Fruit fly (Drosophila melanogaster) whole organism, prepupa: ENCODE measurements around the gene CG32554.

Experiments used
- Blimp-1 ChIP-seq: fragments of 200-800 bp; sonication (Bioruptor generic); optimal IDR thresholded peaks from 3 replicates; lab custom pipeline; 2017; ENCODE audit warnings: missing biosample characterization, missing genetic modification characterization, mild to moderate bottlenecking, moderate library complexity, missing genetic modification reagents
- CG10631 ChIP-seq: fragments of 200-800 bp; sonication (Bioruptor generic); optimal IDR thresholded peaks from 2 replicates; lab custom pipeline; 2016; ENCODE audit warnings: missing biosample characterization, missing genetic modification characterization
- CG10669 ChIP-seq: fragments of 200-800 bp; sonication (Bioruptor generic); optimal IDR thresholded peaks from 3 replicates; lab custom pipeline; 2018; ENCODE audit warnings: missing biosample characterization, mild to moderate bottlenecking, missing genetic modification characterization, moderate library complexity
- CG11294 ChIP-seq: fragments of 200-800 bp; sonication (Bioruptor generic); IDR thresholded peaks from 2 replicates; pipeline ENCODE4 v1.3.6; 2022; ENCODE audit warnings: missing biosample characterization, missing genetic modification characterization
- CG11762 ChIP-seq: fragments of 200-800 bp; sonication (Bioruptor generic); optimal IDR thresholded peaks from 3 replicates; lab custom pipeline; 2016; ENCODE audit warnings: missing biosample characterization, missing genetic modification characterization; ENCODE audit not compliant: insufficient read depth
- CG11902 ChIP-seq: fragments of 200-800 bp; sonication (Bioruptor generic); optimal IDR thresholded peaks from 3 replicates; lab custom pipeline; 2016; ENCODE audit warnings: missing biosample characterization, missing genetic modification characterization
- CG15336 ChIP-seq: fragments of 200-800 bp; sonication (Bioruptor generic); IDR thresholded peaks from 2 replicates; pipeline ENCODE4 v1.3.6; 2022; ENCODE audit warnings: missing biosample characterization, missing genetic modification characterization
- CG1621 ChIP-seq: fragments of 200-800 bp; sonication (Bioruptor generic); optimal IDR thresholded peaks from 3 replicates; lab custom pipeline; 2018; ENCODE audit warnings: missing biosample characterization, mild to moderate bottlenecking, missing genetic modification characterization
- CG16779 ChIP-seq: fragments of 200-800 bp; sonication (Bioruptor generic); optimal IDR thresholded peaks from 3 replicates; lab custom pipeline; 2017; ENCODE audit warnings: missing biosample characterization, mild to moderate bottlenecking, missing genetic modification characterization
- CG31627 ChIP-seq: fragments of 200-800 bp; sonication (Bioruptor generic); optimal IDR thresholded peaks from 3 replicates; lab custom pipeline; 2016; ENCODE audit warnings: missing biosample characterization, missing genetic modification characterization
- CG32006 ChIP-seq: fragments of 200-800 bp; sonication (Bioruptor generic); optimal IDR thresholded peaks from 3 replicates; lab custom pipeline; 2017; ENCODE audit warnings: missing biosample characterization, mild to moderate bottlenecking, missing genetic modification characterization
- CG3919 ChIP-seq: fragments of 200-800 bp; sonication (Bioruptor generic); optimal IDR thresholded peaks from 3 replicates; lab custom pipeline; 2016; ENCODE audit warnings: missing biosample characterization, missing genetic modification characterization
- CG4318 ChIP-seq: fragments of 200-800 bp; sonication (Bioruptor generic); optimal IDR thresholded peaks from 3 replicates; lab custom pipeline; 2017; ENCODE audit warnings: missing biosample characterization, mild to moderate bottlenecking, missing genetic modification characterization
- CG6163 ChIP-seq: fragments of 200-800 bp; sonication (Bioruptor generic); IDR thresholded peaks from 3 replicates; pipeline ENCODE4 v1.3.6; 2022; ENCODE audit warnings: missing biosample characterization, missing genetic modification characterization
- CG6276 ChIP-seq: fragments of 200-800 bp; sonication (Bioruptor generic); optimal IDR thresholded peaks from 2 replicates; lab custom pipeline; 2017; ENCODE audit warnings: missing biosample characterization, mild to moderate bottlenecking, missing genetic modification characterization
- CG6792 ChIP-seq: fragments of 200-800 bp; sonication (Bioruptor generic); optimal IDR thresholded peaks from 3 replicates; lab custom pipeline; 2016; ENCODE audit warnings: missing biosample characterization, missing genetic modification characterization
- CG6808 ChIP-seq: fragments of 200-800 bp; sonication (Bioruptor generic); optimal IDR thresholded peaks from 3 replicates; lab custom pipeline; 2017; ENCODE audit warnings: missing biosample characterization, missing genetic modification characterization, mild to moderate bottlenecking, moderate library complexity, missing genetic modification reagents
- CG6854 ChIP-seq: fragments of 200-800 bp; sonication (Bioruptor generic); optimal IDR thresholded peaks from 2 replicates; lab custom pipeline; 2017; ENCODE audit warnings: missing biosample characterization, mild to moderate bottlenecking, missing genetic modification characterization
- CG7368 ChIP-seq: fragments of 200-800 bp; sonication (Bioruptor generic); optimal IDR thresholded peaks from 3 replicates; lab custom pipeline; 2016; ENCODE audit warnings: missing biosample characterization, missing genetic modification characterization
- CG8119 ChIP-seq: fragments of 200-800 bp; sonication (Bioruptor generic); IDR thresholded peaks from 3 replicates; pipeline ENCODE4 v1.3.6; 2022; ENCODE audit warnings: missing biosample characterization, missing genetic modification characterization
- CG8319 ChIP-seq: fragments of 200-800 bp; sonication (Bioruptor generic); optimal IDR thresholded peaks from 3 replicates; lab custom pipeline; 2016; ENCODE audit warnings: missing biosample characterization, missing genetic modification characterization
- CG8632 ChIP-seq: fragments of 200-800 bp; sonication (Bioruptor generic); optimal IDR thresholded peaks from 3 replicates; lab custom pipeline; 2016; ENCODE audit warnings: missing biosample characterization, missing genetic modification characterization
- CG9139 ChIP-seq: fragments of 200-800 bp; sonication (Bioruptor generic); optimal IDR thresholded peaks from 3 replicates; lab custom pipeline; 2017; ENCODE audit warnings: missing biosample characterization, mild to moderate bottlenecking, missing genetic modification characterization
- Eip75B ChIP-seq: fragments of 200-800 bp; sonication (Bioruptor generic); optimal IDR thresholded peaks from 3 replicates; lab custom pipeline; 2016; ENCODE audit warnings: missing biosample characterization, missing genetic modification characterization
- Eip78C ChIP-seq: fragments of 200-800 bp; sonication (Bioruptor generic); peaks from one replicate; lab custom pipeline; 2016; ENCODE audit warnings: missing biosample characterization, missing genetic modification characterization
- Ets96B ChIP-seq: fragments of 200-800 bp; optimal IDR thresholded peaks from 2 replicates; lab custom pipeline; 2019; ENCODE audit warnings: missing biosample characterization, mild to moderate bottlenecking, missing genetic modification characterization, moderate library complexity
- Gug ChIP-seq: fragments of 200-800 bp; sonication (Bioruptor generic); IDR thresholded peaks from 2 replicates; pipeline ENCODE4 v1.3.6; 2022; ENCODE audit warnings: missing biosample characterization, missing genetic modification characterization
- Hr38 ChIP-seq: sonication (Bioruptor generic); optimal IDR thresholded peaks from 2 replicates; lab custom pipeline; 2016; ENCODE audit warnings: missing biosample characterization, missing genetic modification characterization
- Hr39 ChIP-seq: fragments of 200-800 bp; sonication (Bioruptor generic); optimal IDR thresholded peaks from 2 replicates; lab custom pipeline; 2016; ENCODE audit warnings: missing biosample characterization, missing genetic modification characterization
- Hr4 ChIP-seq: fragments of 200-800 bp; sonication (Bioruptor generic); optimal IDR thresholded peaks from 3 replicates; lab custom pipeline; 2016; ENCODE audit warnings: missing biosample characterization, missing genetic modification characterization
- Lpt ChIP-seq: fragments of 200-800 bp; sonication (Bioruptor generic); optimal IDR thresholded peaks from 3 replicates; lab custom pipeline; 2016; ENCODE audit warnings: missing biosample characterization, missing genetic modification characterization
- Met ChIP-seq: fragments of 200-800 bp; sonication (Bioruptor generic); optimal IDR thresholded peaks from 3 replicates; lab custom pipeline; 2016; ENCODE audit warnings: missing biosample characterization, missing genetic modification characterization
- OdsH ChIP-seq: fragments of 200-800 bp; sonication (Bioruptor generic); optimal IDR thresholded peaks from 3 replicates; lab custom pipeline; 2016; ENCODE audit warnings: missing biosample characterization, missing genetic modification characterization
- Smox ChIP-seq: fragments of 200-800 bp; sonication (Bioruptor generic); optimal IDR thresholded peaks from 3 replicates; lab custom pipeline; 2016; ENCODE audit warnings: missing biosample characterization, missing genetic modification characterization
- Sox102F ChIP-seq: fragments of 200-800 bp; sonication (Bioruptor generic); optimal IDR thresholded peaks from 2 replicates; lab custom pipeline; 2016; ENCODE audit warnings: missing biosample characterization, mild to moderate bottlenecking, missing genetic modification characterization
- Sox15 ChIP-seq: fragments of 200-800 bp; sonication (Bioruptor generic); optimal IDR thresholded peaks from 3 replicates; lab custom pipeline; 2016; ENCODE audit warnings: missing biosample characterization, missing genetic modification characterization
- achi ChIP-seq: fragments of 200-800 bp; sonication (Bioruptor generic); optimal IDR thresholded peaks from 3 replicates; lab custom pipeline; 2016; ENCODE audit warnings: missing biosample characterization, missing genetic modification characterization
- acj6 ChIP-seq: fragments of 200-800 bp; sonication (Bioruptor generic); optimal IDR thresholded peaks from 3 replicates; lab custom pipeline; 2016; ENCODE audit warnings: missing biosample characterization, missing genetic modification characterization
- dsx ChIP-seq: fragments of 200-800 bp; optimal IDR thresholded peaks from 3 replicates; lab custom pipeline; 2019; ENCODE audit warnings: missing biosample characterization, mild to moderate bottlenecking, missing genetic modification characterization, moderate library complexity; ENCODE audit not compliant: poor library complexity, severe bottlenecking
- eg ChIP-seq: fragments of 200-800 bp; sonication (Bioruptor generic); IDR thresholded peaks from 3 replicates; pipeline ENCODE4 v1.3.6; 2022; ENCODE audit warnings: missing biosample characterization, missing genetic modification characterization
- esn ChIP-seq: fragments of 200-800 bp; sonication (Bioruptor generic); optimal IDR thresholded peaks from 2 replicates; lab custom pipeline; 2016; ENCODE audit warnings: missing biosample characterization, mild to moderate bottlenecking, missing genetic modification characterization, moderate library complexity
- fd59A ChIP-seq: fragments of 200-800 bp; sonication (Bioruptor generic); optimal IDR thresholded peaks from 2 replicates; lab custom pipeline; 2017; ENCODE audit warnings: missing biosample characterization, mild to moderate bottlenecking, missing genetic modification characterization, missing genetic modification reagents
- fkh ChIP-seq: fragments of 200-800 bp; sonication (Bioruptor generic); optimal IDR thresholded peaks from 3 replicates; lab custom pipeline; 2017; ENCODE audit warnings: missing biosample characterization, mild to moderate bottlenecking, missing genetic modification characterization, moderate library complexity
- lz ChIP-seq: fragments of 200-800 bp; sonication (Bioruptor generic); optimal IDR thresholded peaks from 3 replicates; lab custom pipeline; 2016; ENCODE audit warnings: missing biosample characterization, missing genetic modification characterization
- net ChIP-seq: fragments of 200-800 bp; sonication (Bioruptor generic); optimal IDR thresholded peaks from 3 replicates; lab custom pipeline; 2016; ENCODE audit warnings: missing biosample characterization, missing genetic modification characterization
- pdm3 ChIP-seq: fragments of 200-800 bp; sonication (Bioruptor generic); optimal IDR thresholded peaks from 3 replicates; lab custom pipeline; 2016; ENCODE audit warnings: missing biosample characterization, missing genetic modification characterization
- spab ChIP-seq: fragments of 200-800 bp; sonication (Bioruptor generic); optimal IDR thresholded peaks from 2 replicates; lab custom pipeline; 2017; ENCODE audit warnings: missing biosample characterization, mild to moderate bottlenecking, missing genetic modification characterization, missing genetic modification reagents
- ss ChIP-seq, 2 experiments: fragments of 200-800 bp; sonication (Bioruptor generic); optimal IDR thresholded peaks; 2 replicates in 1 of 2; 3 replicates in 1 of 2; lab custom pipeline; 2017 to 2018; ENCODE audit warnings: mild to moderate bottlenecking in 2 of 2, missing biosample characterization in 2 of 2, missing genetic modification characterization in 2 of 2, moderate library complexity in 1 of 2
- svp ChIP-seq: fragments of 200-800 bp; sonication (Bioruptor generic); peaks from one replicate; lab custom pipeline; 2016; ENCODE audit warnings: missing biosample characterization, missing genetic modification characterization
- topi ChIP-seq: fragments of 200-800 bp; sonication (Bioruptor generic); optimal IDR thresholded peaks from 3 replicates; lab custom pipeline; 2016; ENCODE audit warnings: missing biosample characterization, missing genetic modification characterization

Gene CG32554

dm6 chrX:17802353-17803121 is 49.9 kb downstream of the CG32554 start:
- peak; percentile 64 for TF ChIP-seq Sox15 (GFP tag; lab: Kevin White, UChicago)
- peak; percentile 71 to 77 for TF ChIP-seq ss (GFP tag; optimal IDR thresholded peaks at IDR 0.05; lab: Kevin White, UChicago)
- peak; percentile 78 for TF ChIP-seq CG10631
- TF ChIP-seq net (GFP tag; lab: Kevin White, UChicago), result peak; percentile 71
- TF ChIP-seq CG7368, result peak; percentile 69
- TF ChIP-seq lz, result peak; percentile 85
- peak; percentile 80 for TF ChIP-seq CG8119
- TF ChIP-seq Eip75B (GFP tag; lab: Kevin White, UChicago), result peak; percentile 70
- TF ChIP-seq CG1621, result peak; percentile 58
- peak; percentile 80 for TF ChIP-seq pdm3 (GFP tag; lab: Kevin White, UChicago)
- TF ChIP-seq Ets96B (tag; lab: Kevin White, UChicago), result peak; percentile 57
- TF ChIP-seq Blimp-1, result peak; percentile 56
- peak; percentile 58 for TF ChIP-seq CG6163 (GFP tag; lab: Robert Waterston, UW)
- TF ChIP-seq Smox (GFP tag; lab: Kevin White, UChicago), result peak; percentile 84
- TF ChIP-seq CG6854 (GFP tag; lab: Kevin White, UChicago), result peak; percentile 38
- TF ChIP-seq CG3919, result peak; percentile 77
- peak; percentile 74 for TF ChIP-seq CG6808 (GFP tag; lab: Kevin White, UChicago)
- no peak for TF ChIP-seq Hr38
- peak; percentile 64 for TF ChIP-seq CG11902 (GFP tag; lab: Kevin White, UChicago)
- peak; percentile 96 for TF ChIP-seq OdsH (GFP tag; lab: Kevin White, UChicago)
- peak; percentile 80 for TF ChIP-seq achi (GFP tag; lab: Kevin White, UChicago)
- no peak for TF ChIP-seq fkh (GFP tag; lab: Kevin White, UChicago)
- TF ChIP-seq CG8632 (GFP tag; lab: Kevin White, UChicago), result peak; percentile 79
- TF ChIP-seq Lpt (GFP tag; lab: Kevin White, UChicago), result peak; percentile 49
- peak; percentile 86 for TF ChIP-seq topi
- peak; percentile 80 for TF ChIP-seq CG10669 (GFP tag; lab: Kevin White, UChicago)
- TF ChIP-seq CG15336, result peak; percentile 76
- peak; percentile 82 for TF ChIP-seq Met (GFP tag; lab: Kevin White, UChicago)
- TF ChIP-seq Hr4 (GFP tag; lab: Kevin White, UChicago), result peak; percentile 71
- TF ChIP-seq CG16779 (tag; lab: Kevin White, UChicago), result peak; percentile 44
- TF ChIP-seq esn, result peak; percentile 86
- peak; percentile 34; the same call in 1 of the 2 replicates for TF ChIP-seq Gug (GFP tag; lab: Robert Waterston, UW)
- peak; percentile 80 for TF ChIP-seq Sox102F (GFP tag; lab: Kevin White, UChicago)
- TF ChIP-seq CG11762, result peak; percentile 61
- peak; percentile 37; the same call in 1 of the 3 replicates for TF ChIP-seq eg (GFP tag; lab: Robert Waterston, UW)
- TF ChIP-seq svp, result peak; percentile 86
- peak; percentile 54 for TF ChIP-seq CG8319 (GFP tag; lab: Kevin White, UChicago)
- peak; percentile 76 for TF ChIP-seq CG6792
- TF ChIP-seq CG6276 (GFP tag; lab: Kevin White, UChicago), result peak; percentile 68
- TF ChIP-seq CG32006 (GFP tag; lab: Kevin White, UChicago), result peak; percentile 84
- peak; percentile 55 for TF ChIP-seq CG9139 (GFP tag; lab: Kevin White, UChicago)
- peak; percentile 82 for TF ChIP-seq acj6 (GFP tag; lab: Kevin White, UChicago)
- TF ChIP-seq CG31627, result peak; percentile 80
- TF ChIP-seq CG4318, result peak; percentile 70
- TF ChIP-seq dsx (GFP tag; lab: Kevin White, UChicago), result peak; percentile 57
- no peak for TF ChIP-seq CG11294
- TF ChIP-seq fd59A (GFP tag; lab: Kevin White, UChicago), result peak; percentile 75
- peak; percentile 60 for TF ChIP-seq spab (GFP tag; lab: Kevin White, UChicago)
- TF ChIP-seq Hr39 (GFP tag; lab: Kevin White, UChicago), result peak; percentile 84
- peak; percentile 95 for TF ChIP-seq Eip78C (GFP tag; lab: Kevin White, UChicago)
